Fruit fly (Drosophila melanogaster) whole organism, wandering third instar larva: Measurements from ENCODE around the gene CG3587.

Experiments used
- Abd-B ChIP-seq: fragments of >200 bp; optimal IDR thresholded peaks from 2 replicates; lab custom pipeline; 2017; ENCODE audit warnings: missing biosample characterization, missing genetic modification characterization
- CG32264 ChIP-seq: fragments of 200-800 bp; sonication (Bioruptor generic); optimal IDR thresholded peaks from 2 replicates; lab custom pipeline; 2016; ENCODE audit warnings: missing biosample characterization, missing genetic modification characterization
- CG9705 ChIP-seq: fragments of 200-800 bp; sonication (Bioruptor generic); optimal IDR thresholded peaks from 2 replicates; lab custom pipeline; 2018; ENCODE audit warnings: missing biosample characterization, mild to moderate bottlenecking, missing genetic modification characterization
- CrebA ChIP-seq: fragments of 200-800 bp; sonication (Bioruptor generic); optimal IDR thresholded peaks from 2 replicates; lab custom pipeline; 2016; ENCODE audit warnings: missing biosample characterization, mild to moderate bottlenecking, missing genetic modification characterization, borderline replicate concordance
- Dfd ChIP-seq: fragments of >200 bp; optimal IDR thresholded peaks from 2 replicates; lab custom pipeline; 2017; ENCODE audit warnings: missing biosample characterization, missing genetic modification characterization
- Dif ChIP-seq: fragments of 200-275, 200-300 bp; sonication (Bioruptor generic); optimal IDR thresholded peaks from 2 replicates; lab custom pipeline; 2018; ENCODE audit warnings: missing biosample characterization, missing genetic modification characterization; ENCODE audit not compliant: partially characterized antibody
- GATAd ChIP-seq: sonication (Bioruptor generic); optimal IDR thresholded peaks from 2 replicates; lab custom pipeline; 2016; ENCODE audit warnings: missing biosample characterization, missing genetic modification characterization
- HLH106 ChIP-seq: fragments of 200-800 bp; optimal IDR thresholded peaks from 3 replicates; lab custom pipeline; 2019; ENCODE audit warnings: missing biosample characterization, mild to moderate bottlenecking, missing genetic modification characterization, moderate library complexity
- Hnf4 ChIP-seq: fragments of 200-800 bp; sonication (Bioruptor generic); optimal IDR thresholded peaks from 2 replicates; lab custom pipeline; 2016; ENCODE audit warnings: missing biosample characterization, mild to moderate bottlenecking, missing genetic modification characterization
- Hr78 ChIP-seq: fragments of >200 bp; optimal IDR thresholded peaks from 2 replicates; lab custom pipeline; 2017; ENCODE audit warnings: missing biosample characterization, missing genetic modification characterization
- Hr83 ChIP-seq: fragments of 200-300 bp; sonication (Bioruptor generic); optimal IDR thresholded peaks from 2 replicates; lab custom pipeline; 2016; ENCODE audit warnings: missing biosample characterization, mild to moderate bottlenecking, missing genetic modification characterization, moderate library complexity; ENCODE audit not compliant: poor library complexity, severe bottlenecking
- Jra ChIP-seq: sonication (Bioruptor generic); optimal IDR thresholded peaks from 2 replicates; lab custom pipeline; 2016; ENCODE audit warnings: missing biosample characterization, missing genetic modification characterization
- Mio ChIP-seq: sonication (Bioruptor generic); optimal IDR thresholded peaks from 2 replicates; lab custom pipeline; 2016; ENCODE audit warnings: missing biosample characterization, missing genetic modification characterization
- Myc ChIP-seq: fragments of >200 bp; optimal IDR thresholded peaks from 2 replicates; lab custom pipeline; 2017
- N ChIP-seq: fragments of >200 bp; optimal IDR thresholded peaks from 2 replicates; lab custom pipeline; 2018; ENCODE audit warnings: missing biosample characterization, missing external identifiers, missing genetic modification characterization
- OdsH ChIP-seq: fragments of 200-800 bp; sonication (Bioruptor generic); optimal IDR thresholded peaks from 2 replicates; lab custom pipeline; 2016; ENCODE audit warnings: missing biosample characterization, mild to moderate bottlenecking, missing genetic modification characterization
- Rel ChIP-seq, 2 experiments: fragments of 200-800 bp; sonication (Bioruptor generic) in 1 of 2; optimal IDR thresholded peaks; 2 replicates in 1 of 2; 3 replicates in 1 of 2; lab custom pipeline; 2016 to 2019; ENCODE audit warnings: mild to moderate bottlenecking in 2 of 2, missing biosample characterization in 2 of 2, missing genetic modification characterization in 2 of 2, moderate library complexity in 1 of 2
- Sp1 ChIP-seq: fragments of 200-800 bp; sonication (Bioruptor generic); optimal IDR thresholded peaks from 3 replicates; lab custom pipeline; 2019; ENCODE audit warnings: missing biosample characterization, mild to moderate bottlenecking, missing genetic modification characterization, moderate library complexity
- Vsx2 ChIP-seq: fragments of 200-300, 225-300 bp; sonication (Bioruptor generic); optimal IDR thresholded peaks from 2 replicates; lab custom pipeline; 2018; ENCODE audit warnings: missing biosample characterization, missing genetic modification characterization; ENCODE audit not compliant: partially characterized antibody
- br ChIP-seq: fragments of 200-800 bp; sonication (Bioruptor generic); optimal IDR thresholded peaks from 2 replicates; lab custom pipeline; 2016; ENCODE audit warnings: missing biosample characterization, missing genetic modification characterization
- brk ChIP-seq: fragments of 200-800 bp; sonication (Bioruptor generic); optimal IDR thresholded peaks from 2 replicates; lab custom pipeline; 2016; ENCODE audit warnings: missing biosample characterization, mild to moderate bottlenecking, missing genetic modification characterization
- dl ChIP-seq, 2 experiments: fragments of 175-275, 200-275 bp in 1 of 2; fragments of 200-275 bp in 1 of 2; sonication (Bioruptor generic); optimal IDR thresholded peaks; lab custom pipeline; 2018; ENCODE audit warnings: mild to moderate bottlenecking in 2 of 2, missing biosample characterization in 2 of 2, missing genetic modification characterization in 2 of 2, moderate library complexity in 2 of 2; ENCODE audit not compliant: partially characterized antibody in 2 of 2, insufficient read depth in 1 of 2
- dmrt93B ChIP-seq: fragments of 200-800 bp; sonication (Bioruptor generic); optimal IDR thresholded peaks from 2 replicates; lab custom pipeline; 2018; ENCODE audit warnings: missing biosample characterization, mild to moderate bottlenecking, missing genetic modification characterization
- dsf ChIP-seq: sonication (Bioruptor generic); optimal IDR thresholded peaks from 2 replicates; lab custom pipeline; 2016; ENCODE audit warnings: missing biosample characterization, missing genetic modification characterization, borderline replicate concordance
- ey ChIP-seq: fragments of 200-800 bp; sonication (Bioruptor generic); optimal IDR thresholded peaks from 2 replicates; lab custom pipeline; 2016; ENCODE audit warnings: missing biosample characterization, missing genetic modification characterization
- foxo ChIP-seq, 2 experiments: fragments of 200-800 bp; sonication (Bioruptor generic); optimal IDR thresholded peaks; 2 replicates in 1 of 2; 3 replicates in 1 of 2; lab custom pipeline; 2016 to 2017; ENCODE audit warnings: missing biosample characterization in 2 of 2, missing genetic modification characterization in 2 of 2
- fru ChIP-seq: fragments of 200-800 bp; sonication (Bioruptor generic); optimal IDR thresholded peaks from 3 replicates; lab custom pipeline; 2016; ENCODE audit warnings: missing biosample characterization, mild to moderate bottlenecking, missing genetic modification characterization
- h ChIP-seq: fragments of 200-800 bp; sonication (Bioruptor generic); optimal IDR thresholded peaks from 3 replicates; lab custom pipeline; 2016; ENCODE audit warnings: missing biosample characterization, mild to moderate bottlenecking, missing genetic modification characterization
- jim ChIP-seq: fragments of 175-275, 200-325 bp; sonication (Bioruptor generic); optimal IDR thresholded peaks from 2 replicates; lab custom pipeline; 2016; ENCODE audit warnings: missing biosample characterization, mild to moderate bottlenecking, missing genetic modification characterization
- lola ChIP-seq: fragments of >200 bp; optimal IDR thresholded peaks from 2 replicates; lab custom pipeline; 2017; ENCODE audit warnings: missing biosample characterization, missing genetic modification characterization
- pan ChIP-seq: fragments of >200 bp; optimal IDR thresholded peaks from 2 replicates; lab custom pipeline; 2017
- psq ChIP-seq: fragments of 200-800 bp; sonication (Bioruptor generic); optimal IDR thresholded peaks from 3 replicates; lab custom pipeline; 2017; ENCODE audit warnings: missing biosample characterization, mild to moderate bottlenecking, missing genetic modification characterization, moderate library complexity
- rgr ChIP-seq: fragments of 200-800 bp; sonication (Bioruptor generic); optimal IDR thresholded peaks from 3 replicates; lab custom pipeline; 2016; ENCODE audit warnings: missing biosample characterization, mild to moderate bottlenecking, missing genetic modification characterization
- sage ChIP-seq: fragments of 200-800 bp; sonication (Bioruptor generic); optimal IDR thresholded peaks from 2 replicates; lab custom pipeline; 2016; ENCODE audit warnings: missing biosample characterization, mild to moderate bottlenecking, missing genetic modification characterization
- sv ChIP-seq: fragments of 200-800 bp; sonication (Bioruptor generic); optimal IDR thresholded peaks from 3 replicates; lab custom pipeline; 2016; ENCODE audit warnings: missing biosample characterization, missing genetic modification characterization
- tai ChIP-seq: sonication (Bioruptor generic); optimal IDR thresholded peaks from 2 replicates; lab custom pipeline; 2016; ENCODE audit warnings: missing biosample characterization, missing genetic modification characterization
- usp ChIP-seq: fragments of >200 bp; optimal IDR thresholded peaks from 2 replicates; lab custom pipeline; 2017; ENCODE audit warnings: missing biosample characterization, missing genetic modification characterization
- woc ChIP-seq: sonication (Bioruptor generic); optimal IDR thresholded peaks from 2 replicates; lab custom pipeline; 2016; ENCODE audit warnings: missing biosample characterization, mild to moderate bottlenecking, missing genetic modification characterization

Gene CG3587

DNA sequence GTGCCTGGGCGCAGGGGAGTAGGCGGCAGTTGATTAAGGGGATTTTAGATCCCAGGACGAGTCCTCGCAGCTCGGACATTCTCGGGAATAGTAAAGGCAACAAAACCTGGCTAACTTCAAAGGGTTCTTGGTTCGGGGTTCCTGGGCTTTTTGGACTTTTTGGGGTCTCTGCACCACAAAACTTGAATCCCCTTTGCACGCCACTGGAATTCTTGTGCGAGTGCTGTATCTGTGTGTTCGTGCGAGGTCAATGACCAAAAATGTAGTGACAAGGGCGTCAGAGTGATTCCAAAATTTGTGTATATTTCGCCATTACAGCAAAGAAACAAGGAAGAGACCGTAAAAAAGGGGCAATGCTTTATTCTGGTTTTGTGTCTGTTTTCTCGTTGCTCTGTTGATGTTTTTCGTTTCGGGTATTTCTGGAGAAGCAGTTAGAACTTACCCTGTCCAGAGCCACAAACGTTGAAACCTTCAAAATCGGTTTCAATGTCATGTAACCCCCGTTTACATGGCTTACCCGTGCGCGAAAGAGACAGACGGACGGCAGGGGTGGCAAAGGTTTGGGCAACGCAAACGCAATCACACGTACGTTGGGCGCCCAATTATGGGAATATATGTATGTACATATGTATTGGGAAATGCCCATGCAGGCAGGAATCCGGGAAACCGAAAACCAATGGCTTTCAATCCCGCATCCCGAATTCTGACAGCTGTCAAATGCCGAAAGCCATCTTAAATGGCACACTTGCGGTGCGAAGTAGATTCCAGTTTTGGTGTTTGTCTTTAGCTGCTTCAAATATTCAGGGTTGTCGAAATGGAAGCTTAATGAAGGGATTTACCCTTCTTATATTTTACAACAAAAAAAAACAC, 4.4 kb downstream of the CG3587 start:
- TF ChIP-seq rgr (GFP tag; lab: Kevin White, UChicago), result peak; percentile 54
- peak; percentile 19 for TF ChIP-seq sage (GFP tag; lab: Kevin White, UChicago)
- peak; percentile 32 for TF ChIP-seq OdsH (GFP tag; lab: Kevin White, UChicago)
- no peak for TF ChIP-seq Hr83
- peak; percentile 24 for TF ChIP-seq CG9705 (GFP tag; lab: Kevin White, UChicago)
- TF ChIP-seq Sp1 (GFP tag; lab: Kevin White, UChicago), result peak; percentile 65
- TF ChIP-seq Rel (GFP tag; optimal IDR thresholded peaks at IDR 0.05; lab: Kevin White, UChicago), result no peak
- peak; percentile 37 for TF ChIP-seq Rel (tag; optimal IDR thresholded peaks at IDR 0.05; lab: Kevin White, UChicago)
- no peak for TF ChIP-seq Vsx2 (GFP tag; lab: Kevin White, UChicago)
- TF ChIP-seq CrebA, result no peak
- peak; percentile 38 for TF ChIP-seq CG32264 (GFP tag; lab: Kevin White, UChicago)
- peak; percentile 74 for TF ChIP-seq h (GFP tag; lab: Kevin White, UChicago)
- peak; percentile 59 for TF ChIP-seq tai (GFP tag; lab: Kevin White, UChicago)
- TF ChIP-seq fru, result peak; percentile 66
- TF ChIP-seq woc (GFP tag; lab: Kevin White, UChicago), result no peak
- TF ChIP-seq ey (GFP tag; lab: Kevin White, UChicago), result peak; percentile 75
- TF ChIP-seq foxo (GFP tag; optimal IDR thresholded peaks at IDR 0.05; lab: Kevin White, UChicago), result peak in 1 of 2 experiments; percentile 80
- TF ChIP-seq pan (lab: Kevin White, UChicago), result no peak
- peak; percentile 67 for TF ChIP-seq dmrt93B (GFP tag; lab: Kevin White, UChicago)
- peak; percentile 45 for TF ChIP-seq psq (GFP tag; lab: Kevin White, UChicago)
- no peak for TF ChIP-seq jim (GFP tag; lab: Kevin White, UChicago)
- TF ChIP-seq Hr78 (GFP tag; lab: Kevin White, UChicago), result no peak
- peak; percentile 40 for TF ChIP-seq Hnf4
- peak; percentile 79 for TF ChIP-seq HLH106 (tag; lab: Kevin White, UChicago)
- peak; percentile 68 for TF ChIP-seq br (GFP tag; lab: Kevin White, UChicago)
- no peak for TF ChIP-seq N
- TF ChIP-seq Abd-B, result no peak
- TF ChIP-seq, all 38 proteins: peak for 17

DNA sequence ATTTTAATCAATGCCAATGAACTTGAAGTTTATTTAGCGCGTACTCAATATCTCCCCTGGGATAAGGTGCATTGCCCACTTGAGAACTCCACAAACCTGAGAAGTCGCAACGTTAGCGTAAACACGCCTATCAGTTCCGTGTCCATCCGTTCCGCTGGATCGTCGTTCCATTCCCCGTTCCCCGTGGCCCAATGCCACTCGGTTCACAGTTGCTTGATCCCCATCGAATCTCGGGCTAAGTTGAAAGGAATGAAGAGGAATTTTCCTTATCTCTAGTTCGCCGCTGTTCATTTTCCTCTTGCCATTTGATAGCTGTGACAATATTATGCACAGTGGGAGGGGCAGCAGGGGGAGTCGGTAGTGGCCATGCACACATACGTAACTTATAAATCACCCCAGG, 5.1 kb downstream of the CG3587 start:
- TF ChIP-seq Hr83, result no peak
- no peak for TF ChIP-seq Myc
- no peak for TF ChIP-seq CrebA
- peak; percentile 30 for TF ChIP-seq br (GFP tag; lab: Kevin White, UChicago)
- no peak for TF ChIP-seq brk (GFP tag; lab: Kevin White, UChicago)
- no peak for TF ChIP-seq GATAd (GFP tag; lab: Kevin White, UChicago)
- TF ChIP-seq sv (GFP tag; lab: Kevin White, UChicago), result no peak
- TF ChIP-seq h (GFP tag; lab: Kevin White, UChicago), result peak; percentile 40
- TF ChIP-seq CG32264 (GFP tag; lab: Kevin White, UChicago), result no peak

DNA sequence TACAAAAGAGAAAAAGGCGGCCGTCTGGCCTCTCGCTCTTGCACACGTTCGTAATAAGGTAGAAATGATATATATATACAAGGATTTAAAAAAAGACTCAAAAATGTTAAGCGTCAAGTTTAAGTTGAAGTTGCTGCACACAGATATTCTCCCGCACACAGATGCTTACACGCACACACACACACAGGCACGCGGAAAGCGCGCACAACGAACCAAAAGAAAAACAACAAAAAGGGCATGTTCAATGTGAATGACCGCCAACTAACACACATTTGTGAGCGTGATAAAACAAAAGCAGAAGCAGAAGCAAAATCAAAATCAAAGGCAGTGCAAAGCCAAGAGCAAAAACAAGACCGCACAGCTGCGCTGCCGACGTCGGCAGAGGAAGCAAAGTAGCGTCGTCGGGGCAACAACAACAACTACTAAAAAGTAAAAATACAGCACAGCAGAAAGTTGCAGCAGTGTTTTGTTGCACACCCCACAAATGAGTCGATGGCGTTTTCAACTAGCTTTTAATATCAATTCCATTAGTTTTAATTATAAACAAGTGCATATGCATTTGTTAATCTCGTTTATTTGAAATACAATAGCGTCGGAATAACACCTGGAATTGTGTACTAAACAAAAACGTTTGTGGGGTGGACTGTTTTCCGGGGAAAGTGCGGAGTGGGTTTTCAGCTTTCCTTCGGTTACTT, 7.2 kb downstream of the CG3587 start:
- TF ChIP-seq br (GFP tag; lab: Kevin White, UChicago), result peak; percentile 98
- TF ChIP-seq lola, result no peak
- peak; percentile 88 to 99 for TF ChIP-seq foxo (GFP tag; optimal IDR thresholded peaks at IDR 0.05; lab: Kevin White, UChicago)
- peak; percentile 80 for TF ChIP-seq brk (GFP tag; lab: Kevin White, UChicago)
- peak; percentile 98 for TF ChIP-seq fru
- TF ChIP-seq Jra (GFP tag; lab: Kevin White, UChicago), result peak; percentile 93
- TF ChIP-seq dmrt93B (GFP tag; lab: Kevin White, UChicago), result peak; percentile 96
- TF ChIP-seq jim (GFP tag; lab: Kevin White, UChicago), result peak; percentile 25
- peak; percentile 96 for TF ChIP-seq Hnf4
- TF ChIP-seq usp, result no peak
- TF ChIP-seq Rel (GFP tag; optimal IDR thresholded peaks at IDR 0.05; lab: Kevin White, UChicago), result peak; percentile 88
- peak; percentile 89 for TF ChIP-seq Rel (tag; optimal IDR thresholded peaks at IDR 0.05; lab: Kevin White, UChicago)
- peak in 1 of 2 experiments; percentile 21 for TF ChIP-seq dl (GFP tag; optimal IDR thresholded peaks at IDR 0.05; lab: Kevin White, UChicago; ENCODE audit: insufficient read depth in 1 of 2, partially characterized antibody in 2 of 2)
- peak; percentile 78 for TF ChIP-seq Hr83
- TF ChIP-seq OdsH (GFP tag; lab: Kevin White, UChicago), result peak; percentile 97
- TF ChIP-seq Myc, result no peak
- peak; percentile 93 for TF ChIP-seq sv (GFP tag; lab: Kevin White, UChicago)
- TF ChIP-seq Mio (GFP tag; lab: Kevin White, UChicago), result peak; percentile 79
- peak; percentile 92 for TF ChIP-seq tai (GFP tag; lab: Kevin White, UChicago)
- peak; percentile 98 for TF ChIP-seq rgr (GFP tag; lab: Kevin White, UChicago)
- no peak for TF ChIP-seq Hr78 (GFP tag; lab: Kevin White, UChicago)
- peak; percentile 98 for TF ChIP-seq h (GFP tag; lab: Kevin White, UChicago)
- TF ChIP-seq dsf, result peak; percentile 90
- no peak for TF ChIP-seq pan (lab: Kevin White, UChicago)
- TF ChIP-seq sage (GFP tag; lab: Kevin White, UChicago), result peak; percentile 92
- peak; percentile 94 for TF ChIP-seq CG32264 (GFP tag; lab: Kevin White, UChicago)
- TF ChIP-seq GATAd (GFP tag; lab: Kevin White, UChicago), result peak; percentile 89
- no peak for TF ChIP-seq Dif (GFP tag; lab: Kevin White, UChicago)
- TF ChIP-seq CrebA, result peak; percentile 66
- peak; percentile 26 for TF ChIP-seq Dfd (GFP tag; lab: Kevin White, UChicago)
- peak; percentile 98 for TF ChIP-seq Sp1 (GFP tag; lab: Kevin White, UChicago)
- TF ChIP-seq ey (GFP tag; lab: Kevin White, UChicago), result peak; percentile 99
- TF ChIP-seq HLH106 (tag; lab: Kevin White, UChicago), result peak; percentile 98
